Fruit fly (Drosophila melanogaster) whole organism, adult: ENCODE data around the gene Sgt.

Experiments used
- CG7045 ChIP-seq: fragments of 200-800 bp; sonication (Bioruptor generic); optimal IDR thresholded peaks from 2 replicates; lab custom pipeline; 2017; ENCODE audit warnings: missing biosample characterization, mild to moderate bottlenecking, missing genetic modification characterization
- Crg-1 ChIP-seq: fragments of 200-800 bp; sonication (Bioruptor generic); optimal IDR thresholded peaks from 2 replicates; lab custom pipeline; 2016; ENCODE audit warnings: missing biosample characterization, missing genetic modification characterization
- kay ChIP-seq: fragments of 200-800 bp; sonication (Bioruptor generic); peaks from one replicate; lab custom pipeline; 2016; ENCODE audit warnings: missing biosample characterization, missing genetic modification characterization, borderline replicate concordance

DNA sequence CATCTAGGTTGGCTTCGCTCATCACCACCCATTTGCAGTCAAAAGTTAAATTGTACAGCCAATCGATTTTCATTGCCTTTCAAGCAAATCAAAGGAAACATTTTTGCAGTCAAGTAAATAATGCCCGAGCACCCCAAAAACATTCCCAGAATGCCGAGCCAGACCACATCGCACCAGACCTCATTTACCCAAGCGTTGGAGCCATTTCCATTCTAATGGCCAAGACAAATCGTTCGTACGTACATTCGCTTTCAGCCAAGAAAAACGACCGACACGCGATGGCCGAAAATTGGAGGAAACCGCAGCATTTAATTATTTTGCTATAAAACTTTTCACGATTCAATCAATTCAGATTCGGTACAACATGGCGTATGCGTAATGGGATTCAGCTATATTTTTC, 46.4 kb upstream of the Sgt start:
- no peak for TF ChIP-seq CG7045
- TF ChIP-seq Crg-1 (GFP tag; lab: Kevin White, UChicago): no peak
- TF ChIP-seq kay: no peak
